Worm (Caenorhabditis elegans): ENCODE results near the gene dmsr-11.

The dmsr-11 gene

ce11 chrV:6784853-6785492 lies 18.9 kb downstream of the dmsr-11 start, which contains the start of the genes spn-4 and spe-39 (continued):
- TF ChIP-seq blmp-1 (tag; optimal IDR thresholded peaks at IDR 0.05; ENCODE audit: insufficient read depth) (peak; percentile 24), nhr-25 (tag; optimal IDR thresholded peaks at IDR 0.05) (no peak), ZK546.5 (tag; optimal IDR thresholded peaks at IDR 0.05) (no peak), skn-1 (tag; optimal IDR thresholded peaks at IDR 0.05) (no peak), sma-9 (GFP tag; optimal IDR thresholded peaks at IDR 0.05) (peak; percentile 88), sma-9 (tag; optimal IDR thresholded peaks at IDR 0.05) (no peak), mbf-1 (tag; optimal IDR thresholded peaks at IDR 0.05) (no peak), F13H6.1 (tag; optimal IDR thresholded peaks at IDR 0.05) (peak; percentile 74), fos-1 (tag; optimal IDR thresholded peaks at IDR 0.05) (peak; percentile 32), ama-1 (optimal IDR thresholded peaks at IDR 0.05) (no peak), aly-2 (tag; optimal IDR thresholded peaks at IDR 0.05) (no peak), C34F6.9 (tag; optimal IDR thresholded peaks at IDR 0.05) (peak; percentile 80), gmeb-1 (tag; optimal IDR thresholded peaks at IDR 0.05) (peak; percentile 96), elt-1 (tag; optimal IDR thresholded peaks at IDR 0.05) (no peak), egl-27 (tag; optimal IDR thresholded peaks at IDR 0.05) (peak; percentile 46), nhr-11 (tag; optimal IDR thresholded peaks at IDR 0.05) (no peak), nhr-12 (tag; optimal IDR thresholded peaks at IDR 0.05) (no peak), unc-55 (GFP tag; optimal IDR thresholded peaks at IDR 0.05) (peak; percentile 90), lsy-2 (tag; optimal IDR thresholded peaks at IDR 0.05) (peak; percentile 40 to 84), unc-62 (GFP tag; optimal IDR thresholded peaks at IDR 0.05) (no peak), zag-1 (tag; optimal IDR thresholded peaks at IDR 0.05) (peak; percentile 2), nhr-23 (tag; optimal IDR thresholded peaks at IDR 0.05) (no peak), lin-11 (tag; optimal IDR thresholded peaks at IDR 0.05) (peak; percentile 71)

ce11 chrV:6783044-6783625 lies 20.8 kb downstream of the dmsr-11 start:
- TF ChIP-seq elt-1 (tag; optimal IDR thresholded peaks at IDR 0.05) (no peak), ceh-82 (tag; optimal IDR thresholded peaks at IDR 0.05) (no peak), blmp-1 (tag; optimal IDR thresholded peaks at IDR 0.05; ENCODE audit: insufficient read depth) (no peak), aly-2 (tag; optimal IDR thresholded peaks at IDR 0.05) (no peak), R02D3.7 (tag; optimal IDR thresholded peaks at IDR 0.05) (no peak), nhr-12 (tag; optimal IDR thresholded peaks at IDR 0.05) (no peak), unc-55 (GFP tag; optimal IDR thresholded peaks at IDR 0.05) (no peak), nhr-11 (tag; optimal IDR thresholded peaks at IDR 0.05) (no peak), ceh-16 (tag; optimal IDR thresholded peaks at IDR 0.05) (no peak), nhr-129 (tag; optimal IDR thresholded peaks at IDR 0.05) (no peak), alr-1 (tag; optimal IDR thresholded peaks at IDR 0.05) (no peak), nhr-237 (tag; optimal IDR thresholded peaks at IDR 0.05) (no peak), zag-1 (tag; optimal IDR thresholded peaks at IDR 0.05) (no peak), nhr-10 (tag; optimal IDR thresholded peaks at IDR 0.05) (no peak), lsy-2 (tag; optimal IDR thresholded peaks at IDR 0.05) (no peak), dmd-4 (tag; optimal IDR thresholded peaks at IDR 0.05) (no peak), lin-39 (tag; optimal IDR thresholded peaks at IDR 0.05) (no peak)

ce11 chrV:6782260-6782659 lies 21.6 kb downstream of the dmsr-11 start:
- TF ChIP-seq sem-4 (tag; optimal IDR thresholded peaks at IDR 0.05) (no peak), unc-55 (GFP tag; optimal IDR thresholded peaks at IDR 0.05) (no peak), ztf-11 (tag; optimal IDR thresholded peaks at IDR 0.05) (no peak), lin-39 (tag; optimal IDR thresholded peaks at IDR 0.05) (no peak), fos-1 (tag; optimal IDR thresholded peaks at IDR 0.05) (no peak), nhr-6 (tag; optimal IDR thresholded peaks at IDR 0.05) (no peak), unc-62 (GFP tag; optimal IDR thresholded peaks at IDR 0.05) (no peak), ZK546.5 (tag; optimal IDR thresholded peaks at IDR 0.05) (no peak), nhr-12 (tag; optimal IDR thresholded peaks at IDR 0.05) (no peak), ceh-82 (tag; optimal IDR thresholded peaks at IDR 0.05) (no peak), F13H6.1 (tag; optimal IDR thresholded peaks at IDR 0.05) (no peak), peb-1 (tag; optimal IDR thresholded peaks at IDR 0.05) (no peak), mdl-1 (tag; optimal IDR thresholded peaks at IDR 0.05) (no peak), dmd-4 (tag; optimal IDR thresholded peaks at IDR 0.05) (no peak), lsy-2 (tag; optimal IDR thresholded peaks at IDR 0.05) (no peak), crh-2 (tag; optimal IDR thresholded peaks at IDR 0.05) (no peak), egl-27 (tag; optimal IDR thresholded peaks at IDR 0.05) (no peak), nhr-10 (tag; optimal IDR thresholded peaks at IDR 0.05) (no peak)
